Worm (Caenorhabditis elegans) whole organism, L3 larva: ENCODE data around the gene vamp-8.

Source experiments
- R02D3.7 ChIP-seq: fragments of 150-350 bp; optimal IDR thresholded peaks from 2 replicates; lab custom pipeline; 2014; ENCODE audit warnings: missing biosample characterization, missing genetic modification characterization
- aly-2 ChIP-seq: fragments of 150-350 bp; optimal IDR thresholded peaks from 2 replicates; lab custom pipeline; 2014; ENCODE audit warnings: missing biosample characterization, missing genetic modification characterization
- ama-1 ChIP-seq: fragments of 150-350 bp; optimal IDR thresholded peaks from 2 replicates; lab custom pipeline; 2018
- ceh-16 ChIP-seq: sonication (generic microtip); optimal IDR thresholded peaks from 2 replicates; lab custom pipeline; 2017; ENCODE audit warnings: missing biosample characterization, missing genetic modification characterization
- ceh-28 ChIP-seq: fragments of 150-350 bp; optimal IDR thresholded peaks from 2 replicates; lab custom pipeline; 2014; ENCODE audit warnings: missing biosample characterization, missing genetic modification reagents, missing genetic modification characterization
- ceh-82 ChIP-seq: fragments of 150-350 bp; optimal IDR thresholded peaks from 2 replicates; lab custom pipeline; 2014; ENCODE audit warnings: missing biosample characterization, missing genetic modification characterization
- ceh-9 ChIP-seq: sonication (generic microtip); optimal IDR thresholded peaks from 2 replicates; lab custom pipeline; 2018; ENCODE audit warnings: missing biosample characterization, missing genetic modification characterization
- daf-12 ChIP-seq: fragments of 150-350 bp; optimal IDR thresholded peaks from 2 replicates; lab custom pipeline; 2014; ENCODE audit warnings: missing biosample characterization, missing genetic modification reagents, missing genetic modification characterization
- egl-27 ChIP-seq: sonication (generic microtip); optimal IDR thresholded peaks from 4 replicates; lab custom pipeline; 2017; ENCODE audit warnings: missing biosample characterization, missing genetic modification reagents, missing genetic modification characterization
- egl-5 ChIP-seq: fragments of 150-350 bp; optimal IDR thresholded peaks from 2 replicates; lab custom pipeline; 2017; ENCODE audit warnings: missing biosample characterization, missing genetic modification reagents, missing genetic modification characterization, inconsistent platforms
- elt-1 ChIP-seq: fragments of 150-350 bp; optimal IDR thresholded peaks from 2 replicates; lab custom pipeline; 2014; ENCODE audit warnings: missing biosample characterization, missing genetic modification characterization
- elt-2 ChIP-seq: sonication (generic microtip); optimal IDR thresholded peaks from 2 replicates; lab custom pipeline; 2016; ENCODE audit warnings: missing genetic modification reagents, mild to moderate bottlenecking, missing genetic modification characterization, missing compliant biosample characterization
- elt-3 ChIP-seq, 3 experiments: fragments of 150-350 bp in 1 of 3; sonication (generic microtip) in 2 of 3; optimal IDR thresholded peaks; 2 replicates in 2 of 3; 4 replicates in 1 of 3; lab custom pipeline; 2014 to 2017; ENCODE audit warnings: missing biosample characterization in 3 of 3, missing genetic modification characterization in 3 of 3
- fkh-10 ChIP-seq: sonication (generic microtip); optimal IDR thresholded peaks from 2 replicates; lab custom pipeline; 2017; ENCODE audit warnings: missing biosample characterization, missing genetic modification reagents, missing genetic modification characterization
- fkh-2 ChIP-seq: fragments of 150-350 bp; optimal IDR thresholded peaks from 2 replicates; lab custom pipeline; 2014; ENCODE audit warnings: missing biosample characterization, missing genetic modification reagents, missing genetic modification characterization
- fos-1 ChIP-seq: fragments of 150-350 bp; optimal IDR thresholded peaks from 2 replicates; lab custom pipeline; 2014; ENCODE audit warnings: missing biosample characterization, missing genetic modification characterization
- hmg-11 ChIP-seq: sonication (generic microtip); optimal IDR thresholded peaks from 2 replicates; lab custom pipeline; 2016; ENCODE audit warnings: missing genetic modification characterization, missing compliant biosample characterization
- jun-1 ChIP-seq: fragments of 150-350 bp; optimal IDR thresholded peaks from 2 replicates; lab custom pipeline; 2014; ENCODE audit warnings: missing biosample characterization, missing genetic modification reagents, missing genetic modification characterization
- lin-15B ChIP-seq: fragments of 150-350 bp; optimal IDR thresholded peaks from 2 replicates; lab custom pipeline; 2014; ENCODE audit warnings: missing biosample characterization, missing genetic modification characterization
- lin-39 ChIP-seq: fragments of 150-350 bp; optimal IDR thresholded peaks from 2 replicates; lab custom pipeline; 2018; ENCODE audit warnings: missing biosample characterization, missing genetic modification reagents, missing genetic modification characterization
- lsy-12 ChIP-seq: sonication (generic microtip); optimal IDR thresholded peaks from 2 replicates; lab custom pipeline; 2016; ENCODE audit warnings: mild to moderate bottlenecking, missing genetic modification characterization, missing compliant biosample characterization
- mdl-1 ChIP-seq: fragments of 150-350 bp; optimal IDR thresholded peaks from 2 replicates; lab custom pipeline; 2014; ENCODE audit warnings: missing biosample characterization, missing genetic modification characterization
- mml-1 ChIP-seq: fragments of 150-350 bp; sonication (generic microtip); optimal IDR thresholded peaks from 3 replicates; lab custom pipeline; 2014; ENCODE audit warnings: missing biosample characterization, missing genetic modification characterization
- nfya-1 ChIP-seq: sonication (generic microtip); optimal IDR thresholded peaks from 2 replicates; lab custom pipeline; 2017; ENCODE audit warnings: missing genetic modification characterization, mild to moderate bottlenecking, missing compliant biosample characterization, antibody characterized with exemption, moderate library complexity; ENCODE audit not compliant: insufficient read depth
- nhr-11 ChIP-seq: fragments of 150-350 bp; optimal IDR thresholded peaks from 2 replicates; lab custom pipeline; 2014; ENCODE audit warnings: missing biosample characterization, missing genetic modification characterization
- nhr-12 ChIP-seq: fragments of 150-350 bp; optimal IDR thresholded peaks from 2 replicates; lab custom pipeline; 2014; ENCODE audit warnings: missing biosample characterization, missing genetic modification characterization
- nhr-23 ChIP-seq: fragments of 150-350 bp; optimal IDR thresholded peaks from 2 replicates; lab custom pipeline; 2014; ENCODE audit warnings: missing biosample characterization, missing genetic modification reagents, missing genetic modification characterization
- nhr-237 ChIP-seq: fragments of 150-350 bp; optimal IDR thresholded peaks from 2 replicates; lab custom pipeline; 2014; ENCODE audit warnings: missing biosample characterization, missing genetic modification characterization
- nhr-25 ChIP-seq: sonication (generic microtip); optimal IDR thresholded peaks from 2 replicates; lab custom pipeline; 2017; ENCODE audit warnings: missing biosample characterization, missing genetic modification characterization
- nhr-28 ChIP-seq: fragments of 150-350 bp; optimal IDR thresholded peaks from 2 replicates; lab custom pipeline; 2014; ENCODE audit warnings: missing biosample characterization, missing genetic modification characterization
- nhr-43 ChIP-seq: sonication (generic microtip); optimal IDR thresholded peaks from 2 replicates; lab custom pipeline; 2016; ENCODE audit warnings: mild to moderate bottlenecking, missing genetic modification characterization, missing compliant biosample characterization; ENCODE audit not compliant: poor library complexity, severe bottlenecking
- nhr-77 ChIP-seq: fragments of 150-350 bp; optimal IDR thresholded peaks from 2 replicates; lab custom pipeline; 2014; ENCODE audit warnings: missing biosample characterization, missing genetic modification characterization
- pha-4 ChIP-seq: fragments of 150-350 bp; optimal IDR thresholded peaks from 2 replicates; lab custom pipeline; 2014; ENCODE audit warnings: missing biosample characterization, missing genetic modification reagents, missing genetic modification characterization
- pqm-1 ChIP-seq: fragments of 150-350 bp; optimal IDR thresholded peaks from 2 replicates; lab custom pipeline; 2017; ENCODE audit warnings: missing biosample characterization, missing genetic modification characterization, inconsistent platforms
- sea-2 ChIP-seq: fragments of 150-350 bp; sonication (generic microtip); optimal IDR thresholded peaks from 4 replicates; lab custom pipeline; 2014; ENCODE audit warnings: missing biosample characterization, missing genetic modification reagents, missing genetic modification characterization
- skn-1 ChIP-seq: fragments of 150-350 bp; optimal IDR thresholded peaks from 2 replicates; lab custom pipeline; 2014; ENCODE audit warnings: missing biosample characterization, missing genetic modification characterization
- snpc-4 ChIP-seq: fragments of 150-350 bp; optimal IDR thresholded peaks from 2 replicates; lab custom pipeline; 2014; ENCODE audit warnings: missing biosample characterization, missing genetic modification characterization
- unc-39 ChIP-seq: sonication (generic microtip); optimal IDR thresholded peaks from 4 replicates; lab custom pipeline; 2017; ENCODE audit warnings: missing biosample characterization, missing genetic modification characterization
- unc-62 ChIP-seq: fragments of 150-350 bp; sonication (generic microtip); optimal IDR thresholded peaks from 4 replicates; lab custom pipeline; 2014; ENCODE audit warnings: missing biosample characterization, missing genetic modification reagents, missing genetic modification characterization
- zag-1 ChIP-seq: fragments of 150-350 bp; optimal IDR thresholded peaks from 2 replicates; lab custom pipeline; 2014; ENCODE audit warnings: missing biosample characterization, missing genetic modification characterization
- ztf-11 ChIP-seq: fragments of 150-350 bp; optimal IDR thresholded peaks from 2 replicates; lab custom pipeline; 2014; ENCODE audit warnings: missing biosample characterization, missing genetic modification characterization

The vamp-8 gene

ce11 chrIV:13838296-13838695 lies 26.7 kb downstream of the vamp-8 start:
- TF ChIP-seq nhr-237 (tag; lab: Kevin White, UChicago) (no peak), nhr-25 (tag; lab: Kevin White, UChicago) (no peak), skn-1 (no peak), nhr-43 (no peak), elt-1 (tag; lab: Kevin White, UChicago) (no peak), nfya-1 (no peak), ceh-28 (no peak)
- TF ChIP-seq, all 47 proteins: peak for 0

- TF ChIP-seq elt-1 (tag; lab: Kevin White, UChicago) (no peak), nhr-11 (tag; lab: Kevin White, UChicago) (no peak), nhr-12 (no peak), nhr-23 (tag; lab: Kevin White, UChicago) (no peak), elt-3 (tag; optimal IDR thresholded peaks at IDR 0.05; lab: Kevin White, UChicago) (no peak), lsy-12 (tag; lab: Kevin White, UChicago) (no peak), unc-39 (tag; lab: Kevin White, UChicago) (no peak), lin-15B (tag; lab: Kevin White, UChicago) (no peak), ceh-16 (no peak), ama-1 (no peak), zag-1 (tag; lab: Kevin White, UChicago) (no peak)
- TF ChIP-seq, all 47 proteins: peak for 0
These were observed 28.7 kb downstream of the vamp-8 start, which contains the start of gene H08M01.1 for ce11 chrIV:13836290-13836689. Gene H08M01.1 (minus strand): TSS chrIV:13836390.

- no peak for TF ChIP-seq daf-12 (tag; lab: Kevin White, UChicago)
- no peak for TF ChIP-seq egl-27 (tag; lab: Kevin White, UChicago)
- TF ChIP-seq aly-2 (tag; lab: Kevin White, UChicago): no peak
These were observed 30.4 kb downstream of the vamp-8 start for ce11 chrIV:13834394-13835129.

- no peak for TF ChIP-seq nhr-12
- TF ChIP-seq lin-39 (tag; lab: Kevin White, UChicago): no peak
- no peak for TF ChIP-seq elt-1 (tag; lab: Kevin White, UChicago)
- TF ChIP-seq ceh-9: no peak
- TF ChIP-seq jun-1 (tag; lab: Kevin White, UChicago): no peak
- TF ChIP-seq egl-5 (tag; lab: Kevin White, UChicago): no peak
- TF ChIP-seq skn-1: no peak
- TF ChIP-seq sea-2 (GFP tag; lab: Kevin White, UChicago): no peak
- TF ChIP-seq mdl-1 (tag; lab: Kevin White, UChicago): no peak
- TF ChIP-seq nhr-77 (tag; lab: Kevin White, UChicago): no peak
- no peak for TF ChIP-seq snpc-4 (tag; lab: Kevin White, UChicago)
- no peak for TF ChIP-seq egl-27 (tag; lab: Kevin White, UChicago)
- TF ChIP-seq fos-1 (tag; lab: Kevin White, UChicago): no peak
- TF ChIP-seq ztf-11 (tag; lab: Kevin White, UChicago): no peak
- no peak for TF ChIP-seq fkh-10
- TF ChIP-seq fkh-2 (tag; lab: Kevin White, UChicago): no peak
- no peak for TF ChIP-seq ceh-82 (tag; lab: Kevin White, UChicago)
- TF ChIP-seq hmg-11: no peak
- no peak for TF ChIP-seq nhr-23 (tag; lab: Kevin White, UChicago)
These were observed 37.4 kb downstream of the vamp-8 start, which contains the start of gene rga-5 for ce11 chrIV:13827586-13827985. Gene rga-5 (plus strand): TSS chrIV:13827886.

ce11 chrIV:13826363-13826762 lies 38.6 kb downstream of the vamp-8 start:
- TF ChIP-seq mml-1 (no peak), nfya-1 (peak; percentile 68), egl-5 (tag; lab: Kevin White, UChicago) (peak; percentile 13), elt-1 (tag; lab: Kevin White, UChicago) (no peak), egl-27 (tag; lab: Kevin White, UChicago) (no peak), lin-39 (tag; lab: Kevin White, UChicago) (peak; percentile 17), nhr-12 (no peak), ceh-9 (no peak), hmg-11 (peak; percentile 5), pha-4 (tag; lab: Kevin White, UChicago) (peak; percentile 68), jun-1 (tag; lab: Kevin White, UChicago) (no peak), nhr-77 (tag; lab: Kevin White, UChicago) (no peak), skn-1 (peak; percentile 21), ceh-82 (tag; lab: Kevin White, UChicago) (no peak), unc-62 (no peak), R02D3.7 (tag; lab: Kevin White, UChicago) (no peak), ztf-11 (tag; lab: Kevin White, UChicago) (no peak), pqm-1 (tag; lab: Kevin White, UChicago) (peak; percentile 68), snpc-4 (tag; lab: Kevin White, UChicago) (peak; percentile 6), fos-1 (tag; lab: Kevin White, UChicago) (no peak), elt-2 (tag; lab: Kevin White, UChicago) (peak; percentile 84), fkh-2 (tag; lab: Kevin White, UChicago) (no peak), fkh-10 (no peak), nhr-28 (tag; lab: Kevin White, UChicago) (no peak), daf-12 (tag; lab: Kevin White, UChicago) (no peak), nhr-237 (tag; lab: Kevin White, UChicago) (no peak), lin-15B (tag; lab: Kevin White, UChicago) (peak; percentile 16), mdl-1 (tag; lab: Kevin White, UChicago) (no peak)
